Worm (Caenorhabditis elegans) whole organism, L3 larva: ENCODE data around the gene F53F4.18.
A peak's percentile ranks its signal among the peaks of the same experiment; 100 is the strongest.

Source experiments
- R02D3.7 ChIP-seq: fragments of 150-350 bp; optimal IDR thresholded peaks from 2 replicates; lab custom pipeline; 2014; ENCODE audit warnings: missing biosample characterization, missing genetic modification characterization
- ZK546.5 ChIP-seq: sonication (generic microtip); optimal IDR thresholded peaks from 2 replicates; lab custom pipeline; 2017; ENCODE audit warnings: missing biosample characterization, missing genetic modification characterization
- aly-2 ChIP-seq: fragments of 150-350 bp; optimal IDR thresholded peaks from 2 replicates; lab custom pipeline; 2014; ENCODE audit warnings: missing biosample characterization, missing genetic modification characterization
- ama-1 ChIP-seq: fragments of 150-350 bp; optimal IDR thresholded peaks from 2 replicates; lab custom pipeline; 2018
- ceh-16 ChIP-seq: sonication (generic microtip); optimal IDR thresholded peaks from 2 replicates; lab custom pipeline; 2017; ENCODE audit warnings: missing biosample characterization, missing genetic modification characterization
- ceh-28 ChIP-seq: fragments of 150-350 bp; optimal IDR thresholded peaks from 2 replicates; lab custom pipeline; 2014; ENCODE audit warnings: missing biosample characterization, missing genetic modification reagents, missing genetic modification characterization
- ceh-82 ChIP-seq: fragments of 150-350 bp; optimal IDR thresholded peaks from 2 replicates; lab custom pipeline; 2014; ENCODE audit warnings: missing biosample characterization, missing genetic modification characterization
- ceh-9 ChIP-seq: sonication (generic microtip); optimal IDR thresholded peaks from 2 replicates; lab custom pipeline; 2018; ENCODE audit warnings: missing biosample characterization, missing genetic modification characterization
- daf-12 ChIP-seq: fragments of 150-350 bp; optimal IDR thresholded peaks from 2 replicates; lab custom pipeline; 2014; ENCODE audit warnings: missing biosample characterization, missing genetic modification reagents, missing genetic modification characterization
- egl-27 ChIP-seq: sonication (generic microtip); optimal IDR thresholded peaks from 4 replicates; lab custom pipeline; 2017; ENCODE audit warnings: missing biosample characterization, missing genetic modification reagents, missing genetic modification characterization
- egl-5 ChIP-seq: fragments of 150-350 bp; optimal IDR thresholded peaks from 2 replicates; lab custom pipeline; 2017; ENCODE audit warnings: missing biosample characterization, missing genetic modification reagents, missing genetic modification characterization, inconsistent platforms
- elt-1 ChIP-seq: fragments of 150-350 bp; optimal IDR thresholded peaks from 2 replicates; lab custom pipeline; 2014; ENCODE audit warnings: missing biosample characterization, missing genetic modification characterization
- elt-2 ChIP-seq: sonication (generic microtip); optimal IDR thresholded peaks from 2 replicates; lab custom pipeline; 2016; ENCODE audit warnings: missing genetic modification reagents, mild to moderate bottlenecking, missing genetic modification characterization, missing compliant biosample characterization
- elt-3 ChIP-seq, 3 experiments: fragments of 150-350 bp in 1 of 3; sonication (generic microtip) in 2 of 3; optimal IDR thresholded peaks; 2 replicates in 2 of 3; 4 replicates in 1 of 3; lab custom pipeline; 2014 to 2017; ENCODE audit warnings: missing biosample characterization in 3 of 3, missing genetic modification characterization in 3 of 3
- eor-1 ChIP-seq, 2 experiments: fragments of 150-350 bp; optimal IDR thresholded peaks; 2 replicates each; lab custom pipeline; 2014 to 2018; ENCODE audit warnings: missing biosample characterization in 2 of 2, missing genetic modification characterization in 2 of 2
- fkh-2 ChIP-seq: fragments of 150-350 bp; optimal IDR thresholded peaks from 2 replicates; lab custom pipeline; 2014; ENCODE audit warnings: missing biosample characterization, missing genetic modification reagents, missing genetic modification characterization
- fos-1 ChIP-seq: fragments of 150-350 bp; optimal IDR thresholded peaks from 2 replicates; lab custom pipeline; 2014; ENCODE audit warnings: missing biosample characterization, missing genetic modification characterization
- hmg-11 ChIP-seq: sonication (generic microtip); optimal IDR thresholded peaks from 2 replicates; lab custom pipeline; 2016; ENCODE audit warnings: missing genetic modification characterization, missing compliant biosample characterization
- jun-1 ChIP-seq: fragments of 150-350 bp; optimal IDR thresholded peaks from 2 replicates; lab custom pipeline; 2014; ENCODE audit warnings: missing biosample characterization, missing genetic modification reagents, missing genetic modification characterization
- lin-15B ChIP-seq: fragments of 150-350 bp; optimal IDR thresholded peaks from 2 replicates; lab custom pipeline; 2014; ENCODE audit warnings: missing biosample characterization, missing genetic modification characterization
- lin-39 ChIP-seq: fragments of 150-350 bp; optimal IDR thresholded peaks from 2 replicates; lab custom pipeline; 2018; ENCODE audit warnings: missing biosample characterization, missing genetic modification reagents, missing genetic modification characterization
- lsy-12 ChIP-seq: sonication (generic microtip); optimal IDR thresholded peaks from 2 replicates; lab custom pipeline; 2016; ENCODE audit warnings: mild to moderate bottlenecking, missing genetic modification characterization, missing compliant biosample characterization
- mml-1 ChIP-seq: fragments of 150-350 bp; sonication (generic microtip); optimal IDR thresholded peaks from 3 replicates; lab custom pipeline; 2014; ENCODE audit warnings: missing biosample characterization, missing genetic modification characterization
- nfya-1 ChIP-seq: sonication (generic microtip); optimal IDR thresholded peaks from 2 replicates; lab custom pipeline; 2017; ENCODE audit warnings: missing genetic modification characterization, mild to moderate bottlenecking, missing compliant biosample characterization, antibody characterized with exemption, moderate library complexity; ENCODE audit not compliant: insufficient read depth
- nhr-11 ChIP-seq: fragments of 150-350 bp; optimal IDR thresholded peaks from 2 replicates; lab custom pipeline; 2014; ENCODE audit warnings: missing biosample characterization, missing genetic modification characterization
- nhr-12 ChIP-seq: fragments of 150-350 bp; optimal IDR thresholded peaks from 2 replicates; lab custom pipeline; 2014; ENCODE audit warnings: missing biosample characterization, missing genetic modification characterization
- nhr-23 ChIP-seq: fragments of 150-350 bp; optimal IDR thresholded peaks from 2 replicates; lab custom pipeline; 2014; ENCODE audit warnings: missing biosample characterization, missing genetic modification reagents, missing genetic modification characterization
- nhr-237 ChIP-seq: fragments of 150-350 bp; optimal IDR thresholded peaks from 2 replicates; lab custom pipeline; 2014; ENCODE audit warnings: missing biosample characterization, missing genetic modification characterization
- nhr-25 ChIP-seq: sonication (generic microtip); optimal IDR thresholded peaks from 2 replicates; lab custom pipeline; 2017; ENCODE audit warnings: missing biosample characterization, missing genetic modification characterization
- nhr-28 ChIP-seq: fragments of 150-350 bp; optimal IDR thresholded peaks from 2 replicates; lab custom pipeline; 2014; ENCODE audit warnings: missing biosample characterization, missing genetic modification characterization
- nhr-43 ChIP-seq: sonication (generic microtip); optimal IDR thresholded peaks from 2 replicates; lab custom pipeline; 2016; ENCODE audit warnings: mild to moderate bottlenecking, missing genetic modification characterization, missing compliant biosample characterization; ENCODE audit not compliant: poor library complexity, severe bottlenecking
- nhr-67 ChIP-seq: fragments of 150-350 bp; optimal IDR thresholded peaks from 2 replicates; lab custom pipeline; 2014; ENCODE audit warnings: missing biosample characterization, missing genetic modification characterization
- nhr-76 ChIP-seq: fragments of 150-350 bp; sonication (generic microtip); optimal IDR thresholded peaks from 5 replicates; lab custom pipeline; 2014; ENCODE audit warnings: missing biosample characterization, missing genetic modification characterization
- nhr-77 ChIP-seq: fragments of 150-350 bp; optimal IDR thresholded peaks from 2 replicates; lab custom pipeline; 2014; ENCODE audit warnings: missing biosample characterization, missing genetic modification characterization
- pha-4 ChIP-seq: fragments of 150-350 bp; optimal IDR thresholded peaks from 2 replicates; lab custom pipeline; 2014; ENCODE audit warnings: missing biosample characterization, missing genetic modification reagents, missing genetic modification characterization
- sea-2 ChIP-seq: fragments of 150-350 bp; sonication (generic microtip); optimal IDR thresholded peaks from 4 replicates; lab custom pipeline; 2014; ENCODE audit warnings: missing biosample characterization, missing genetic modification reagents, missing genetic modification characterization
- skn-1 ChIP-seq: fragments of 150-350 bp; optimal IDR thresholded peaks from 2 replicates; lab custom pipeline; 2014; ENCODE audit warnings: missing biosample characterization, missing genetic modification characterization
- snpc-4 ChIP-seq: fragments of 150-350 bp; optimal IDR thresholded peaks from 2 replicates; lab custom pipeline; 2014; ENCODE audit warnings: missing biosample characterization, missing genetic modification characterization
- tbx-2 ChIP-seq: sonication (generic microtip); optimal IDR thresholded peaks from 2 replicates; lab custom pipeline; 2016; ENCODE audit warnings: mild to moderate bottlenecking, missing genetic modification characterization, missing compliant biosample characterization
- unc-39 ChIP-seq: sonication (generic microtip); optimal IDR thresholded peaks from 4 replicates; lab custom pipeline; 2017; ENCODE audit warnings: missing biosample characterization, missing genetic modification characterization
- unc-62 ChIP-seq: fragments of 150-350 bp; sonication (generic microtip); optimal IDR thresholded peaks from 4 replicates; lab custom pipeline; 2014; ENCODE audit warnings: missing biosample characterization, missing genetic modification reagents, missing genetic modification characterization
- zag-1 ChIP-seq: fragments of 150-350 bp; optimal IDR thresholded peaks from 2 replicates; lab custom pipeline; 2014; ENCODE audit warnings: missing biosample characterization, missing genetic modification characterization
- ztf-11 ChIP-seq: fragments of 150-350 bp; optimal IDR thresholded peaks from 2 replicates; lab custom pipeline; 2014; ENCODE audit warnings: missing biosample characterization, missing genetic modification characterization
- ztf-4 ChIP-seq: fragments of 150-350 bp; optimal IDR thresholded peaks from 2 replicates; lab custom pipeline; 2014; ENCODE audit warnings: missing biosample characterization, missing genetic modification characterization

Gene F53F4.18

DNA sequence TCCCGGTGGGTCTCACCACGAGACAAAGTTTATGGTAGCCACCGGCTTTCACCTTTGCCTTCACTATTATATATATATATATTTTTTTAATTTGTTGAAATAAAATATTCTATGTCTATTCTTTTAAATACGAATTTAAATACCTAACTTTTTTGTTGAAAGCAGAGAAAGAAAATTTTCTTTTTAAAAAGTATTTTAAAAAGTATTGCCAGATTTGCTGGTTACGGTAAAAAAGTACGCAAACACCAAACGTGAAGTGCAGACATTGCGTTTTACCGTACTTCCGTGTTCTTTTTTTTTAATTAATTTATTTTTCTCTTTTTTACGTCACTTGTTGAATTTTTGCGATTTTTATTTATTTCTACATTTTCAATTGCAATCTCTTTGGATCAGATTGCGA, 29.9 kb upstream of the F53F4.18 start, which contains the start of gene C56A3.8:
Gene C56A3.8 (plus strand): TSS at position 301 of the 400 bp plus-strand sequence.
- TF ChIP-seq eor-1 (tag; optimal IDR thresholded peaks at IDR 0.05; lab: Kevin White, UChicago) (no peak), nhr-25 (tag; lab: Kevin White, UChicago) (no peak), unc-62 (GFP tag; lab: Kevin White, UChicago) (no peak), zag-1 (tag; lab: Kevin White, UChicago) (no peak), R02D3.7 (tag; lab: Kevin White, UChicago) (no peak)

DNA sequence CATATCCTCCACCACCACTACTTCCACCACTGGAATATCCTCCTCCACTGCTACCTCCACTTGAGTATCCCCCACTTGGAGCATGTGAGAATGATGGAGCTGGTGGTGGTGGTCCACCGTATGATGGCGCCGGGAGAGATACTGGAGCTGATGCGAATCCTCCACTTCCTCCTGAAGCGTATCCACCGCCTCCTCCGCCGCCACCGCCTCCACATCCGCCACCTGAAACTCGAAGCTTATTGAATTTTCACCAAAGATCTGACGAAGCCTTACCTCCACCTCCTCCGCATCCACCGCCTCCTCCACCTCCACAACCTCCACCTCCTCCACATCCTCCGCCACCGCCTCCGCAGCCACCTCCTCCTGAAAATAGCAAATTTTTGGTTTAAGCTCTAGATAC, 27.2 kb upstream of the F53F4.18 start:
- no peak for TF ChIP-seq nhr-67
- no peak for TF ChIP-seq fos-1 (tag; lab: Kevin White, UChicago)
- no peak for TF ChIP-seq nhr-76 (tag; lab: Kevin White, UChicago)
- no peak for TF ChIP-seq nhr-11 (tag; lab: Kevin White, UChicago)

DNA sequence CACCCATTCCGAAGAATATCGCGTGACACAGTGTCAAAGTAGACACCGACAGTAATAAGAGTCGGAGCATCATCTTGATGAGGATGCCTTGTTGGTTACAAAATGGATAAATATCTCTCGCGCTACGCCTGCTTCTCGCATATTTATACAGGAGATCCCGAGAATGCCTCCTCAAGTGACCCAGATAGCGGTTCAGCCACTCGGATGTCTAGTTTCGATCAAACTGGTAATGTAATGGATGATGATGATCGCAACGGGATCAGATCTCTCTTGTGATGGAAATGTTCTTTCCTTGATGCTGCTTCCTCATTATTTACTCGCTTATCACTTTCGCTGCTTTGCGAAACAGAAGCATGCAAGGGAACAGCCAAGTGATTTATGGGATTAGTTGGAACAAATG, 26.1 kb upstream of the F53F4.18 start, which contains the start of gene grl-17:
Gene grl-17 (minus strand): TSS at position 101 of the 400 bp plus-strand sequence.
- no peak for TF ChIP-seq egl-5
- no peak for TF ChIP-seq mml-1 (tag; lab: Kevin White, UChicago)
- no peak for TF ChIP-seq lsy-12 (tag; lab: Kevin White, UChicago)
- no peak for TF ChIP-seq daf-12
- no peak for TF ChIP-seq nhr-28
- no peak for TF ChIP-seq nfya-1 (tag; lab: Kevin White, UChicago)
- TF ChIP-seq skn-1 (tag; lab: Kevin White, UChicago) = no peak
- no peak for TF ChIP-seq elt-2 (tag; lab: Kevin White, UChicago)
- TF ChIP-seq fos-1 (tag; lab: Kevin White, UChicago) = no peak
- no peak for TF ChIP-seq tbx-2 (tag; lab: Kevin White, UChicago)
- no peak for TF ChIP-seq nhr-11 (tag; lab: Kevin White, UChicago)
- no peak for TF ChIP-seq lin-39
- TF ChIP-seq nhr-23 (tag; lab: Kevin White, UChicago) = no peak
- TF ChIP-seq ceh-82 (tag; lab: Kevin White, UChicago) = no peak
- no peak for TF ChIP-seq fkh-2 (tag; lab: Kevin White, UChicago)
- no peak for TF ChIP-seq ztf-11 (tag; lab: Kevin White, UChicago)
- TF ChIP-seq nhr-43 (tag; lab: Kevin White, UChicago) = no peak
- TF ChIP-seq nhr-77 (tag; lab: Kevin White, UChicago) = no peak

DNA sequence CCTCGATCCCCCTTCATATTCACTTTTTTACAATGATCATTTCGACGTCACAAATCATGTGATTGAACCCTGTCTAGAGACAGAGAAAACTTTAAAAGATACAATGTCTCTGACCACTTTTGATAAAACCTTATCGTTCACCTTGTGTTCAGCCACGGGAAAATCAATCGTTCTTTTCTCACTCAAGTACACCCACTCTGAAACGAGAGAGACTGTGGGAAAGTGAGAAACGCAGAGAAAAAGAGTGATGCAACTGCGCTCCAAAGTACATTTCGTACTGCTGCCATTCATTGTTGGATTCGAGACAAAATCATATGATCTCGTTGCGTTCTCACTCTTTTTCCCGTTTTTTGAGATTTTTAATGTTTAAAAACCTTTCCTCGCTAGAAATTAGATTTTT, 24.7 kb upstream of the F53F4.18 start:
- TF ChIP-seq ceh-28 = peak; percentile 75
- no peak for TF ChIP-seq nhr-77 (tag; lab: Kevin White, UChicago)
- TF ChIP-seq nhr-237 (tag; lab: Kevin White, UChicago) = no peak
- no peak for TF ChIP-seq elt-1
- TF ChIP-seq daf-12 = no peak
- TF ChIP-seq R02D3.7 (tag; lab: Kevin White, UChicago) = peak; percentile 56
- TF ChIP-seq elt-2 (tag; lab: Kevin White, UChicago) = peak; percentile 94
- TF ChIP-seq ceh-9 (tag; lab: Kevin White, UChicago) = no peak
- no peak for TF ChIP-seq ceh-82 (tag; lab: Kevin White, UChicago)
- peak; percentile 95 for TF ChIP-seq nhr-25 (tag; lab: Kevin White, UChicago)
- no peak for TF ChIP-seq nhr-28
- TF ChIP-seq mml-1 (tag; lab: Kevin White, UChicago) = no peak
- no peak for TF ChIP-seq aly-2 (tag; lab: Kevin White, UChicago)
- peak; percentile 92 for TF ChIP-seq nfya-1 (tag; lab: Kevin White, UChicago)
- no peak for TF ChIP-seq nhr-67
- no peak for TF ChIP-seq ztf-11 (tag; lab: Kevin White, UChicago)
- peak; percentile 93 for TF ChIP-seq pha-4 (tag; lab: Kevin White, UChicago)
- peak; percentile 41 for TF ChIP-seq tbx-2 (tag; lab: Kevin White, UChicago)
- no peak for TF ChIP-seq sea-2 (GFP tag; lab: Kevin White, UChicago)
- no peak for TF ChIP-seq eor-1 (tag; optimal IDR thresholded peaks at IDR 0.05; lab: Kevin White, UChicago)
- TF ChIP-seq nhr-43 (tag; lab: Kevin White, UChicago) = peak; percentile 92
- TF ChIP-seq nhr-11 (tag; lab: Kevin White, UChicago) = peak; percentile 30
- peak; percentile 88 for TF ChIP-seq snpc-4 (tag; lab: Kevin White, UChicago)
- TF ChIP-seq nhr-12 (tag; lab: Kevin White, UChicago) = no peak
- peak; percentile 28 for TF ChIP-seq egl-27 (tag; lab: Kevin White, UChicago)
- TF ChIP-seq lin-15B (tag; lab: Kevin White, UChicago) = peak; percentile 94
- no peak for TF ChIP-seq ceh-16 (tag; lab: Kevin White, UChicago)
- TF ChIP-seq lsy-12 (tag; lab: Kevin White, UChicago) = peak; percentile 79
- peak; percentile 0 for TF ChIP-seq ztf-4 (tag; lab: Kevin White, UChicago)
- TF ChIP-seq zag-1 (tag; lab: Kevin White, UChicago) = no peak
- TF ChIP-seq skn-1 (tag; lab: Kevin White, UChicago) = peak; percentile 11
- TF ChIP-seq jun-1 (tag; lab: Kevin White, UChicago) = peak; percentile 68
- TF ChIP-seq hmg-11 (tag; lab: Kevin White, UChicago) = peak; percentile 76
- TF ChIP-seq elt-3 (tag; optimal IDR thresholded peaks at IDR 0.05; lab: Kevin White, UChicago) = peak in 1 of 3 experiments; percentile 70
- TF ChIP-seq ama-1 (lab: Kevin White, UChicago) = peak; percentile 70
- TF ChIP-seq nhr-23 (tag; lab: Kevin White, UChicago) = peak; percentile 93
- no peak for TF ChIP-seq ZK546.5 (tag; lab: Kevin White, UChicago)
- no peak for TF ChIP-seq unc-39 (tag; lab: Kevin White, UChicago)
- TF ChIP-seq egl-5 = peak; percentile 57
- peak; percentile 90 for TF ChIP-seq nhr-76 (tag; lab: Kevin White, UChicago)
- peak; percentile 90 for TF ChIP-seq lin-39
